Worm (Caenorhabditis elegans) whole organism, L3 larva: ENCODE results near the gene Y57E12B.11.

Experiments used
- R02D3.7 ChIP-seq: fragments of 150-350 bp; optimal IDR thresholded peaks from 2 replicates; lab custom pipeline; 2014; ENCODE audit warnings: missing biosample characterization, missing genetic modification characterization
- ZK546.5 ChIP-seq: sonication (generic microtip); optimal IDR thresholded peaks from 2 replicates; lab custom pipeline; 2017; ENCODE audit warnings: missing biosample characterization, missing genetic modification characterization
- aly-2 ChIP-seq: fragments of 150-350 bp; optimal IDR thresholded peaks from 2 replicates; lab custom pipeline; 2014; ENCODE audit warnings: missing biosample characterization, missing genetic modification characterization
- ama-1 ChIP-seq: fragments of 150-350 bp; optimal IDR thresholded peaks from 2 replicates; lab custom pipeline; 2018
- ceh-28 ChIP-seq: fragments of 150-350 bp; optimal IDR thresholded peaks from 2 replicates; lab custom pipeline; 2014; ENCODE audit warnings: missing biosample characterization, missing genetic modification reagents, missing genetic modification characterization
- ceh-82 ChIP-seq: fragments of 150-350 bp; optimal IDR thresholded peaks from 2 replicates; lab custom pipeline; 2014; ENCODE audit warnings: missing biosample characterization, missing genetic modification characterization
- daf-12 ChIP-seq: fragments of 150-350 bp; optimal IDR thresholded peaks from 2 replicates; lab custom pipeline; 2014; ENCODE audit warnings: missing biosample characterization, missing genetic modification reagents, missing genetic modification characterization
- egl-27 ChIP-seq: sonication (generic microtip); optimal IDR thresholded peaks from 4 replicates; lab custom pipeline; 2017; ENCODE audit warnings: missing biosample characterization, missing genetic modification reagents, missing genetic modification characterization
- egl-5 ChIP-seq: fragments of 150-350 bp; optimal IDR thresholded peaks from 2 replicates; lab custom pipeline; 2017; ENCODE audit warnings: missing biosample characterization, missing genetic modification reagents, missing genetic modification characterization, inconsistent platforms
- elt-1 ChIP-seq: fragments of 150-350 bp; optimal IDR thresholded peaks from 2 replicates; lab custom pipeline; 2014; ENCODE audit warnings: missing biosample characterization, missing genetic modification characterization
- elt-3 ChIP-seq, 3 experiments: fragments of 150-350 bp in 1 of 3; sonication (generic microtip) in 2 of 3; optimal IDR thresholded peaks; 2 replicates in 2 of 3; 4 replicates in 1 of 3; lab custom pipeline; 2014 to 2017; ENCODE audit warnings: missing biosample characterization in 3 of 3, missing genetic modification characterization in 3 of 3
- eor-1 ChIP-seq, 2 experiments: fragments of 150-350 bp; optimal IDR thresholded peaks; 2 replicates each; lab custom pipeline; 2014 to 2018; ENCODE audit warnings: missing biosample characterization in 2 of 2, missing genetic modification characterization in 2 of 2
- fkh-10 ChIP-seq: sonication (generic microtip); optimal IDR thresholded peaks from 2 replicates; lab custom pipeline; 2017; ENCODE audit warnings: missing biosample characterization, missing genetic modification reagents, missing genetic modification characterization
- fos-1 ChIP-seq: fragments of 150-350 bp; optimal IDR thresholded peaks from 2 replicates; lab custom pipeline; 2014; ENCODE audit warnings: missing biosample characterization, missing genetic modification characterization
- jun-1 ChIP-seq: fragments of 150-350 bp; optimal IDR thresholded peaks from 2 replicates; lab custom pipeline; 2014; ENCODE audit warnings: missing biosample characterization, missing genetic modification reagents, missing genetic modification characterization
- lin-39 ChIP-seq: fragments of 150-350 bp; optimal IDR thresholded peaks from 2 replicates; lab custom pipeline; 2018; ENCODE audit warnings: missing biosample characterization, missing genetic modification reagents, missing genetic modification characterization
- lsy-12 ChIP-seq: sonication (generic microtip); optimal IDR thresholded peaks from 2 replicates; lab custom pipeline; 2016; ENCODE audit warnings: mild to moderate bottlenecking, missing genetic modification characterization, missing compliant biosample characterization
- mdl-1 ChIP-seq: fragments of 150-350 bp; optimal IDR thresholded peaks from 2 replicates; lab custom pipeline; 2014; ENCODE audit warnings: missing biosample characterization, missing genetic modification characterization
- mml-1 ChIP-seq: fragments of 150-350 bp; sonication (generic microtip); optimal IDR thresholded peaks from 3 replicates; lab custom pipeline; 2014; ENCODE audit warnings: missing biosample characterization, missing genetic modification characterization
- nfya-1 ChIP-seq: sonication (generic microtip); optimal IDR thresholded peaks from 2 replicates; lab custom pipeline; 2017; ENCODE audit warnings: missing genetic modification characterization, mild to moderate bottlenecking, missing compliant biosample characterization, antibody characterized with exemption, moderate library complexity; ENCODE audit not compliant: insufficient read depth
- nhr-11 ChIP-seq: fragments of 150-350 bp; optimal IDR thresholded peaks from 2 replicates; lab custom pipeline; 2014; ENCODE audit warnings: missing biosample characterization, missing genetic modification characterization
- nhr-12 ChIP-seq: fragments of 150-350 bp; optimal IDR thresholded peaks from 2 replicates; lab custom pipeline; 2014; ENCODE audit warnings: missing biosample characterization, missing genetic modification characterization
- nhr-23 ChIP-seq: fragments of 150-350 bp; optimal IDR thresholded peaks from 2 replicates; lab custom pipeline; 2014; ENCODE audit warnings: missing biosample characterization, missing genetic modification reagents, missing genetic modification characterization
- nhr-237 ChIP-seq: fragments of 150-350 bp; optimal IDR thresholded peaks from 2 replicates; lab custom pipeline; 2014; ENCODE audit warnings: missing biosample characterization, missing genetic modification characterization
- nhr-25 ChIP-seq: sonication (generic microtip); optimal IDR thresholded peaks from 2 replicates; lab custom pipeline; 2017; ENCODE audit warnings: missing biosample characterization, missing genetic modification characterization
- nhr-28 ChIP-seq: fragments of 150-350 bp; optimal IDR thresholded peaks from 2 replicates; lab custom pipeline; 2014; ENCODE audit warnings: missing biosample characterization, missing genetic modification characterization
- nhr-43 ChIP-seq: sonication (generic microtip); optimal IDR thresholded peaks from 2 replicates; lab custom pipeline; 2016; ENCODE audit warnings: mild to moderate bottlenecking, missing genetic modification characterization, missing compliant biosample characterization; ENCODE audit not compliant: poor library complexity, severe bottlenecking
- nhr-67 ChIP-seq: fragments of 150-350 bp; optimal IDR thresholded peaks from 2 replicates; lab custom pipeline; 2014; ENCODE audit warnings: missing biosample characterization, missing genetic modification characterization
- nhr-76 ChIP-seq: fragments of 150-350 bp; sonication (generic microtip); optimal IDR thresholded peaks from 5 replicates; lab custom pipeline; 2014; ENCODE audit warnings: missing biosample characterization, missing genetic modification characterization
- nhr-77 ChIP-seq: fragments of 150-350 bp; optimal IDR thresholded peaks from 2 replicates; lab custom pipeline; 2014; ENCODE audit warnings: missing biosample characterization, missing genetic modification characterization
- pha-4 ChIP-seq: fragments of 150-350 bp; optimal IDR thresholded peaks from 2 replicates; lab custom pipeline; 2014; ENCODE audit warnings: missing biosample characterization, missing genetic modification reagents, missing genetic modification characterization
- sea-2 ChIP-seq: fragments of 150-350 bp; sonication (generic microtip); optimal IDR thresholded peaks from 4 replicates; lab custom pipeline; 2014; ENCODE audit warnings: missing biosample characterization, missing genetic modification reagents, missing genetic modification characterization
- skn-1 ChIP-seq: fragments of 150-350 bp; optimal IDR thresholded peaks from 2 replicates; lab custom pipeline; 2014; ENCODE audit warnings: missing biosample characterization, missing genetic modification characterization
- snpc-4 ChIP-seq: fragments of 150-350 bp; optimal IDR thresholded peaks from 2 replicates; lab custom pipeline; 2014; ENCODE audit warnings: missing biosample characterization, missing genetic modification characterization
- tbx-2 ChIP-seq: sonication (generic microtip); optimal IDR thresholded peaks from 2 replicates; lab custom pipeline; 2016; ENCODE audit warnings: mild to moderate bottlenecking, missing genetic modification characterization, missing compliant biosample characterization
- unc-39 ChIP-seq: sonication (generic microtip); optimal IDR thresholded peaks from 4 replicates; lab custom pipeline; 2017; ENCODE audit warnings: missing biosample characterization, missing genetic modification characterization
- zag-1 ChIP-seq: fragments of 150-350 bp; optimal IDR thresholded peaks from 2 replicates; lab custom pipeline; 2014; ENCODE audit warnings: missing biosample characterization, missing genetic modification characterization

Gene Y57E12B.11

DNA sequence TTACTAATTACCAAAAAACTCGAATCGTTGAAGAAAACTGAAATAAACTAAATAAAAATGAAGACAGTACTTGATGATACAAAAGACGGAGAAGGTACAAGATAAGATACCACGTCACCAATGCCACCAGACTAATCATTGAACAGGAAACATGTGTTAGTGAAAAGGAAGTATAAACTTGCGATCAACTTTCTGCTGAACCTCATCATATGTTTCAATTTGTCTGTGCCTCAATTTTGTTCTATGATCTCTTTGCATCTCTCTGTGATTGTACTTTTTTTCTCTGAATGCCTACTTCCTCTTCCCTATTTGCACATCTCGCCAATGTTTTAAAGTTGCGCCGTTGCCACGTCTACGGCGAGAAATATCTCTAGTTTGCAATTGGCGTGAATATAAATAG is 44.3 kb upstream of the Y57E12B.11 start (continued):
- no peak for TF ChIP-seq fos-1 (tag; lab: Kevin White, UChicago)
- TF ChIP-seq ZK546.5 (tag; lab: Kevin White, UChicago) = no peak
- TF ChIP-seq ama-1 (lab: Kevin White, UChicago) = no peak
- no peak for TF ChIP-seq elt-3 (tag; optimal IDR thresholded peaks at IDR 0.05; lab: Kevin White, UChicago)
- TF ChIP-seq mdl-1 (tag; lab: Kevin White, UChicago) = no peak
- peak; percentile 13 for TF ChIP-seq nfya-1 (tag; lab: Kevin White, UChicago)
- no peak for TF ChIP-seq nhr-237
- TF ChIP-seq zag-1 (tag; lab: Kevin White, UChicago) = no peak
- no peak for TF ChIP-seq lin-39 (tag; lab: Kevin White, UChicago)
- no peak for TF ChIP-seq daf-12 (tag; lab: Kevin White, UChicago)

DNA sequence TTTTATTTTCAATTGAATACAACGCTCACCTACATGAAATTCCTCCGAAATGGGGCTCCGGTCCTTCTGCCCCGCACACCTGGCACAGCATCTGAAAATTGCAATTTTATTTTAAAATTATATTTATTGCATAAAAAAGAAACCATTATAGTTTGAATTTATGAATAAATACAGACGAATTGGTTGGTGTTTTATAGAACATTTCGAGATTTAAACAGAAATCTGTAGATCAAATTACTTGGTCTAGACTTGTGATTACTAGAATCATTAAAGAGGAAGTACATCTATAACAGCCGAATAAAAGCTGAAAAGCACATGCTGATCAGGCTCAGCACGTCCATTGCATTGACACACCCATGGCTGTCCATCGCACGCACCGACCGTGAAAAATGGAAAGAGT is 42.1 kb upstream of the Y57E12B.11 start, which contains the start of gene nhr-162:
nhr-162 (minus strand) TSS at position 101 of the 400 bp plus-strand sequence.
- TF ChIP-seq pha-4 (tag; lab: Kevin White, UChicago) = no peak
- TF ChIP-seq sea-2 (GFP tag; lab: Kevin White, UChicago) = no peak
- TF ChIP-seq fkh-10 (GFP tag; lab: Kevin White, UChicago) = no peak
- no peak for TF ChIP-seq nhr-28 (tag; lab: Kevin White, UChicago)
- TF ChIP-seq nhr-12 (tag; lab: Kevin White, UChicago) = no peak
- no peak for TF ChIP-seq snpc-4 (tag; lab: Kevin White, UChicago)
- no peak for TF ChIP-seq nhr-23 (tag; lab: Kevin White, UChicago)
- TF ChIP-seq tbx-2 (tag; lab: Kevin White, UChicago) = no peak
- TF ChIP-seq ceh-82 (tag; lab: Kevin White, UChicago) = no peak
- TF ChIP-seq egl-5 (tag; lab: Kevin White, UChicago) = no peak
- TF ChIP-seq lsy-12 (tag; lab: Kevin White, UChicago) = no peak
- no peak for TF ChIP-seq nhr-67
- no peak for TF ChIP-seq nhr-237
- TF ChIP-seq nhr-43 = no peak
- no peak for TF ChIP-seq nhr-11 (tag; lab: Kevin White, UChicago)

DNA sequence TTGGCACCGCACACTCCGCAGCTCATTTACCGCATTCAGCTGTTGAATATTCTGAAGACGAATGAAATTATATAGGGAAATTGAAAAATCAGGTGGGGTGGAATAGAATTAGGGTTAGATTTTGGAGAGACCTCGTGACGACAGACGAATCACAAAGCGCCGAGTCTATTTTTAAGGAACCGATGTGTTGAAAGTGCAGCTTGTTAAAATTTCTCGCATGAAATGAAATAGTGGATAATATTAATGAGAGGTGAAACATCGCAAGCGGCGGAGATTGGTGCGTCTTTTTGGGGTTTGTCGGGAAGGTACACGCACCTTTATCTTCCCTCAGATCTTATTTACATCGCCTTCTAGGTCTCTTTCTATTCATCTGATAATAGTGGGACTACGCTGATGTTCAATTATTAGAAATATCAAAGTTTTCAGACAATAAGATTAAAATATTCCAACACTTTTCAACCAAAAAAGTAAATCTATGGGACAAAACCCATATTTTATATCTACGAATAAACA is 40.0 kb upstream of the Y57E12B.11 start, which contains the start of gene nhr-140:
nhr-140 (minus strand) TSS at position 51 of the 513 bp plus-strand sequence.
- TF ChIP-seq jun-1 (tag; lab: Kevin White, UChicago) (no peak), elt-1 (tag; lab: Kevin White, UChicago) (peak; percentile 56)

DNA sequence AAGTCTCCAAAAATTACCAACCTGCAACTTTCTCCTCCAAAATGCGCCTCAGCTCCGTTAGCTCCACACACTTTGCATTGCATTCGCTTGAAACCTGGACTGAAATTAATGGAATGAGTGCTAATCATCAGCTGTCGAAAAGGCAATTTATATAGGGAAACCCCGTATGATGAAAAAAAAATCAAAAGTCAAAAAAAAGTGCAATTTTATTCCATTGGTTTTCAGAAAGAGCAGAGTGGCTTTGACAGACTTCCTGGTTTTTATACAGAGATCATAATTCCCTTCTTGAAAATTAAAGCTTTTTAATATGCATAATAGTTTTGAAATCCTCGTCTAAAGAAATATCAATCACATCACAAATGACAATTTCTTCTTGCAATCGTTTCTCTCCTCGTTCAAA is 38.0 kb upstream of the Y57E12B.11 start, which contains the start of gene nhr-139:
nhr-139 (minus strand) TSS at position 101 of the 400 bp plus-strand sequence.
- no peak for TF ChIP-seq R02D3.7 (tag; lab: Kevin White, UChicago)
- no peak for TF ChIP-seq pha-4 (tag; lab: Kevin White, UChicago)
- TF ChIP-seq ZK546.5 (tag; lab: Kevin White, UChicago) = no peak
- TF ChIP-seq nhr-28 (tag; lab: Kevin White, UChicago) = no peak
- no peak for TF ChIP-seq ceh-28 (tag; lab: Kevin White, UChicago)
- no peak for TF ChIP-seq zag-1 (tag; lab: Kevin White, UChicago)
- no peak for TF ChIP-seq eor-1 (tag; optimal IDR thresholded peaks at IDR 0.05; lab: Kevin White, UChicago)
- no peak for TF ChIP-seq fkh-10 (GFP tag; lab: Kevin White, UChicago)
- no peak for TF ChIP-seq tbx-2 (tag; lab: Kevin White, UChicago)
- TF ChIP-seq nhr-77 (tag; lab: Kevin White, UChicago) = no peak
- no peak for TF ChIP-seq skn-1
- TF ChIP-seq unc-39 = no peak
- TF ChIP-seq nhr-12 (tag; lab: Kevin White, UChicago) = no peak
- no peak for TF ChIP-seq nhr-25 (tag; lab: Kevin White, UChicago)
- no peak for TF ChIP-seq sea-2 (GFP tag; lab: Kevin White, UChicago)
- TF ChIP-seq egl-27 (tag; lab: Kevin White, UChicago) = no peak
- TF ChIP-seq fos-1 (tag; lab: Kevin White, UChicago) = no peak
- no peak for TF ChIP-seq aly-2 (tag; lab: Kevin White, UChicago)
- TF ChIP-seq nhr-76 (tag; lab: Kevin White, UChicago) = no peak
- TF ChIP-seq mml-1 (tag; lab: Kevin White, UChicago) = no peak
